Fruit fly (Drosophila melanogaster): ENCODE measurements around the gene Rlip.
A peak's percentile ranks its signal among the peaks of the same experiment; 100 is the strongest.

Rlip gene

dm6 chr3R:21017464-21018080 lies at the start of gene Rlip (continued):
- peak; percentile 74 for TF ChIP-seq mam (GFP tag; optimal IDR thresholded peaks at IDR 0.05)
- no peak for TF ChIP-seq CG10959 (GFP tag; IDR thresholded peaks at IDR 0.05)
- TF ChIP-seq nmo (GFP tag; optimal IDR thresholded peaks at IDR 0.05), result peak; percentile 55
- TF ChIP-seq CG8924 (tag; optimal IDR thresholded peaks at IDR 0.05), result peak; percentile 70
- no peak for TF ChIP-seq ewg (GFP tag; optimal IDR thresholded peaks at IDR 0.05)
- TF ChIP-seq tx (GFP tag; optimal IDR thresholded peaks at IDR 0.05), result peak; percentile 16
- TF ChIP-seq jing (GFP tag; optimal IDR thresholded peaks at IDR 0.05), result no peak
- TF ChIP-seq CG9437 (GFP tag; optimal IDR thresholded peaks at IDR 0.05), result peak; percentile 2
- no peak for TF ChIP-seq hth (optimal IDR thresholded peaks at IDR 0.05)
- peak; percentile 96 for TF ChIP-seq Myb (GFP tag; optimal IDR thresholded peaks at IDR 0.05)
- peak; percentile 46 for TF ChIP-seq CG30403 (GFP tag; optimal IDR thresholded peaks at IDR 0.05)
- no peak for TF ChIP-seq salm (tag; optimal IDR thresholded peaks at IDR 0.05)
- TF ChIP-seq CG8359 (GFP tag; optimal IDR thresholded peaks at IDR 0.05; ENCODE audit: borderline replicate concordance), result no peak
- no peak for TF ChIP-seq nerfin-1 (tag; optimal IDR thresholded peaks at IDR 0.05)
- TF ChIP-seq lola (GFP tag; optimal IDR thresholded peaks at IDR 0.05), result no peak
- TF ChIP-seq CG14860 (GFP tag; IDR thresholded peaks at IDR 0.05; ENCODE audit: partially characterized antibody), result 0 out of 3 replicates have a peak, but pooled peaks have one; percentile 34
- peak; percentile 24 for TF ChIP-seq CG17359 (tag; optimal IDR thresholded peaks at IDR 0.05)
- TF ChIP-seq Dll (GFP tag; IDR thresholded peaks at IDR 0.05; ENCODE audit: partially characterized antibody), result peak; percentile 38; the same call in 1 of the 4 replicates
- TF ChIP-seq Doc3 (GFP tag; IDR thresholded peaks at IDR 0.05; ENCODE audit: partially characterized antibody), result no peak
- no peak for TF ChIP-seq Dfd (GFP tag; optimal IDR thresholded peaks at IDR 0.05)
- no peak for TF ChIP-seq CG10565 (GFP tag; optimal IDR thresholded peaks at IDR 0.05)
- TF ChIP-seq CG8281 (tag; optimal IDR thresholded peaks at IDR 0.05), result no peak
- TF ChIP-seq CG12391 (tag; optimal IDR thresholded peaks at IDR 0.05), result no peak
- peak; percentile 37; the same call in 1 of the 3 replicates for TF ChIP-seq ci (GFP tag; IDR thresholded peaks at IDR 0.05)
- TF ChIP-seq CG9932 (GFP tag; IDR thresholded peaks at IDR 0.05), result peak; percentile 84
- TF ChIP-seq CG43689 (GFP tag; IDR thresholded peaks at IDR 0.05), result no peak
- peak; percentile 55; the same call in 2 of the 3 replicates for TF ChIP-seq ken (GFP tag; IDR thresholded peaks at IDR 0.05)
- TF ChIP-seq Rx (GFP tag; IDR thresholded peaks at IDR 0.05), result peak; percentile 57
- peak; percentile 41 for TF ChIP-seq ind (GFP tag; optimal IDR thresholded peaks at IDR 0.05)
- TF ChIP-seq ttk (GFP tag; IDR thresholded peaks at IDR 0.05), result no peak; the same call in 1 of the 2 replicates
- TF ChIP-seq CG12071 (GFP tag; optimal IDR thresholded peaks at IDR 0.05), result no peak
- no peak for TF ChIP-seq CG6654 (GFP tag; optimal IDR thresholded peaks at IDR 0.05)
- peak; percentile 65 for TF ChIP-seq Side (GFP tag; optimal IDR thresholded peaks at IDR 0.05)
- no peak for TF ChIP-seq org-1 (GFP tag; optimal IDR thresholded peaks at IDR 0.05)
- no peak for TF ChIP-seq CG1024 (GFP tag; IDR thresholded peaks at IDR 0.05)

- TF ChIP-seq CG10543 (GFP tag; optimal IDR thresholded peaks at IDR 0.05) (peak; percentile 75), abd-A (tag; optimal IDR thresholded peaks at IDR 0.05) (peak; percentile 82), Rfx (GFP tag; IDR thresholded peaks at IDR 0.05) (0 out of 2 replicates have a peak, but pooled peaks have one; percentile 49), CG10274 (GFP tag; optimal IDR thresholded peaks at IDR 0.05) (peak; percentile 58), wdn (GFP tag; IDR thresholded peaks at IDR 0.05) (0 out of 2 replicates have a peak, but pooled peaks have one; percentile 32), TFAM (GFP tag; optimal IDR thresholded peaks at IDR 0.05) (no peak), bab2 (GFP tag; optimal IDR thresholded peaks at IDR 0.05) (no peak), hkb (optimal IDR thresholded peaks at IDR 0.05) (no peak), hkb (GFP tag; IDR thresholded peaks at IDR 0.05) (no peak), eve (GFP tag; optimal IDR thresholded peaks at IDR 0.05) (no peak), CG13894 (tag; optimal IDR thresholded peaks at IDR 0.05) (peak; percentile 47), Dbx (GFP tag; IDR thresholded peaks at IDR 0.05) (0 out of 3 replicates have a peak, but pooled peaks have one; percentile 45), Deaf1 (tag; optimal IDR thresholded peaks at IDR 0.05) (peak; percentile 78), Atf6 (GFP tag; IDR thresholded peaks at IDR 0.05) (0 out of 2 replicates have a peak, but pooled peaks have one; percentile 8), CG11695 (GFP tag; IDR thresholded peaks at IDR 0.05) (peak; percentile 73), CG12769 (tag; optimal IDR thresholded peaks at IDR 0.05) (peak; percentile 1)
Observed at dm6 chr3R:20976649-20977048, 40.8 kb upstream of the Rlip start.
